Worm (Caenorhabditis elegans): Measurements from ENCODE around the gene nhr-198.

DNA sequence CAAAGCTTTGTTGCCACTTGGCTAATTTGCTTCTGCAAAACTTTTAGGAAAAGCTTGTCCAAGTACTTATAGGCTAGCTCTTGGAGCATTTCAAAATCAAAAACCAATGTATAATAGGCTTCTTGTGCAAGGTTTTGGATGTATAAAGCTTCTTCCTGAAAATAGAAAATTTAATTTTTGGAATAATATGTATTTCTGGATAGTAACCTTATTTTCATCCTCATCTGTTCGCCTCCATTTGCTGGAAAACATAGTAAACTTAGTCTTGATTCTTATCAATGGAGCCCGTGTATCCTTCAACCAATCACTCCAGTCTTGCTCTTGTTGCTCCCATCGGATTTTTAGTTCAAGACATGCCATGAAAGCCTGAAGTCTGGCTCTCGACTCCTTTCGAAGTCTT is 22.9 kb downstream of the nhr-198 start, which contains the start of gene Y6E2A.4:
- TF ChIP-seq ztf-11 (tag; optimal IDR thresholded peaks at IDR 0.05) (no peak), lsy-2 (tag; optimal IDR thresholded peaks at IDR 0.05) (no peak), snu-23 (GFP tag; optimal IDR thresholded peaks at IDR 0.05) (no peak), nhr-71 (tag; optimal IDR thresholded peaks at IDR 0.05) (no peak)
